Fruit fly (Drosophila melanogaster) whole organism, pupa: ENCODE data around the gene fd19B.
"Not testable (repeated sequence)": the region's sequence is repeated elsewhere in the genome, so short reads cannot be mapped to it uniquely, and the experiment has no call there.

Source experiments
- CG10348 ChIP-seq: fragments of 200-800 bp; sonication (Bioruptor generic); IDR thresholded peaks from 2 replicates; pipeline ENCODE4 v1.3.6; 2022; ENCODE audit warnings: missing biosample characterization, missing genetic modification characterization
- CG13204 ChIP-seq: fragments of 200-800 bp; sonication (Bioruptor generic); optimal IDR thresholded peaks from 2 replicates; lab custom pipeline; 2018; ENCODE audit warnings: missing biosample characterization, mild to moderate bottlenecking, missing genetic modification characterization, moderate library complexity
- CG14655 ChIP-seq: fragments of 200-800 bp; sonication (Bioruptor generic); optimal IDR thresholded peaks from 3 replicates; lab custom pipeline; 2017; ENCODE audit warnings: mild to moderate bottlenecking, missing biosample characterization, missing genetic modification reagents, missing genetic modification characterization
- CG15710 ChIP-seq: fragments of 200-800 bp; sonication (Bioruptor generic); optimal IDR thresholded peaks from 2 replicates; lab custom pipeline; 2018; ENCODE audit warnings: missing biosample characterization, mild to moderate bottlenecking, missing genetic modification characterization, moderate library complexity
- CG17806 ChIP-seq: fragments of 200-800 bp; sonication (Bioruptor generic); optimal IDR thresholded peaks from 2 replicates; lab custom pipeline; 2018; ENCODE audit warnings: missing biosample characterization, mild to moderate bottlenecking, missing genetic modification characterization, moderate library complexity
- CG34367 ChIP-seq: fragments of 200-800 bp; sonication (Bioruptor generic); optimal IDR thresholded peaks from 2 replicates; lab custom pipeline; 2018; ENCODE audit warnings: missing biosample characterization, mild to moderate bottlenecking, missing genetic modification characterization
- CG8159 ChIP-seq: fragments of 200-800 bp; sonication (Bioruptor generic); optimal IDR thresholded peaks from 3 replicates; lab custom pipeline; 2018; ENCODE audit warnings: missing biosample characterization, mild to moderate bottlenecking, missing genetic modification characterization, moderate library complexity
- CG8301 ChIP-seq: fragments of 200-800 bp; sonication (Bioruptor generic); optimal IDR thresholded peaks from 2 replicates; lab custom pipeline; 2018; ENCODE audit warnings: missing biosample characterization, mild to moderate bottlenecking, missing genetic modification characterization
- CG9948 ChIP-seq: fragments of 200-800 bp; sonication (Bioruptor generic); optimal IDR thresholded peaks from 2 replicates; lab custom pipeline; 2018; ENCODE audit warnings: missing biosample characterization, mild to moderate bottlenecking, missing genetic modification characterization, moderate library complexity
- D1 ChIP-seq: fragments of 200-800 bp; sonication (Bioruptor generic); optimal IDR thresholded peaks from 2 replicates; lab custom pipeline; 2018; ENCODE audit warnings: missing biosample characterization, mild to moderate bottlenecking, missing genetic modification characterization, moderate library complexity
- Pif1B ChIP-seq: fragments of 200-800 bp; sonication (Bioruptor generic); optimal IDR thresholded peaks from 3 replicates; lab custom pipeline; 2016; ENCODE audit warnings: missing biosample characterization, missing genetic modification characterization
- Snoo ChIP-seq: fragments of 200-800 bp; sonication (Bioruptor generic); optimal IDR thresholded peaks from 3 replicates; lab custom pipeline; 2017; ENCODE audit warnings: missing biosample characterization, mild to moderate bottlenecking, missing genetic modification characterization, inconsistent platforms
- rn ChIP-seq: fragments of 200-800 bp; sonication (Bioruptor generic); IDR thresholded peaks from 2 replicates; pipeline ENCODE4 v1.3.6; 2022; ENCODE audit warnings: missing biosample characterization, missing genetic modification characterization

DNA sequence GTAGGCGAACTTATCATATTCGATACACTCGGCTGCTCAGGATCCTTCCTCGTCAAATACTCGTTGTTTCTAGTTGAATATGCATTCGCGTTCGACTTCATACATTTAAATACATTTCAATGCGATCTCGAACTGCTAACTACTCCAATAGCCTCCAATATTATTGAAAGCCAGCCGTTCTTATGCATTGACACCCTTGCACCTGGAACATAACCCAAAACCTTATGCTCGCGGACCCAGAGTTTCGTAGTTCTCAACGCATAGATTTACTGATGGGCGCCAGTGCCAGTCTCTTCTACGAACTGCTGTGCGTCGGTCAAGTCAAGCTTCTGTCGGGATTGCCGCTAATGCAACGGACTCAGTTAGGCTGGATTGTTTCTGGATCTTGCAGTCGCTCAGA is 4.2 kb upstream of the fd19B start, which contains the start of gene CG42581:
- not testable (repeated sequence) for TF ChIP-seq CG15710 (tag; lab: Kevin White, UChicago); CG9948; CG34367 (tag; lab: Kevin White, UChicago); Snoo (tag; lab: Kevin White, UChicago); CG8301 (tag; lab: Kevin White, UChicago); CG10348 (GFP tag; lab: Robert Waterston, UW); CG13204; CG17806; CG8159 (tag; lab: Kevin White, UChicago); CG14655 (GFP tag; lab: Kevin White, UChicago); rn (GFP tag; lab: Robert Waterston, UW); Pif1B (GFP tag; lab: Kevin White, UChicago); D1 (tag; lab: Kevin White, UChicago)
